Worm (Caenorhabditis elegans) whole organism, L3 larva: ENCODE measurements around the gene ada-2.

Experiments
- ceh-16 ChIP-seq: sonication (generic microtip); optimal IDR thresholded peaks from 2 replicates; lab custom pipeline; 2017; ENCODE audit warnings: missing biosample characterization, missing genetic modification characterization
- ceh-28 ChIP-seq: fragments of 150-350 bp; optimal IDR thresholded peaks from 2 replicates; lab custom pipeline; 2014; ENCODE audit warnings: missing biosample characterization, missing genetic modification reagents, missing genetic modification characterization
- ceh-9 ChIP-seq: sonication (generic microtip); optimal IDR thresholded peaks from 2 replicates; lab custom pipeline; 2018; ENCODE audit warnings: missing biosample characterization, missing genetic modification characterization
- daf-12 ChIP-seq: fragments of 150-350 bp; optimal IDR thresholded peaks from 2 replicates; lab custom pipeline; 2014; ENCODE audit warnings: missing biosample characterization, missing genetic modification reagents, missing genetic modification characterization
- egl-27 ChIP-seq: sonication (generic microtip); optimal IDR thresholded peaks from 4 replicates; lab custom pipeline; 2017; ENCODE audit warnings: missing biosample characterization, missing genetic modification reagents, missing genetic modification characterization
- egl-5 ChIP-seq: fragments of 150-350 bp; optimal IDR thresholded peaks from 2 replicates; lab custom pipeline; 2017; ENCODE audit warnings: missing biosample characterization, missing genetic modification reagents, missing genetic modification characterization, inconsistent platforms
- elt-2 ChIP-seq: sonication (generic microtip); optimal IDR thresholded peaks from 2 replicates; lab custom pipeline; 2016; ENCODE audit warnings: missing genetic modification reagents, mild to moderate bottlenecking, missing genetic modification characterization, missing compliant biosample characterization
- elt-3 ChIP-seq, 3 experiments: fragments of 150-350 bp in 1 of 3; sonication (generic microtip) in 2 of 3; optimal IDR thresholded peaks; 2 replicates in 2 of 3; 4 replicates in 1 of 3; lab custom pipeline; 2014 to 2017; ENCODE audit warnings: missing biosample characterization in 3 of 3, missing genetic modification characterization in 3 of 3
- eor-1 ChIP-seq, 2 experiments: fragments of 150-350 bp; optimal IDR thresholded peaks; 2 replicates each; lab custom pipeline; 2014 to 2018; ENCODE audit warnings: missing biosample characterization in 2 of 2, missing genetic modification characterization in 2 of 2
- fkh-2 ChIP-seq: fragments of 150-350 bp; optimal IDR thresholded peaks from 2 replicates; lab custom pipeline; 2014; ENCODE audit warnings: missing biosample characterization, missing genetic modification reagents, missing genetic modification characterization
- fos-1 ChIP-seq: fragments of 150-350 bp; optimal IDR thresholded peaks from 2 replicates; lab custom pipeline; 2014; ENCODE audit warnings: missing biosample characterization, missing genetic modification characterization
- hmg-11 ChIP-seq: sonication (generic microtip); optimal IDR thresholded peaks from 2 replicates; lab custom pipeline; 2016; ENCODE audit warnings: missing genetic modification characterization, missing compliant biosample characterization
- lsy-12 ChIP-seq: sonication (generic microtip); optimal IDR thresholded peaks from 2 replicates; lab custom pipeline; 2016; ENCODE audit warnings: mild to moderate bottlenecking, missing genetic modification characterization, missing compliant biosample characterization
- mml-1 ChIP-seq: fragments of 150-350 bp; sonication (generic microtip); optimal IDR thresholded peaks from 3 replicates; lab custom pipeline; 2014; ENCODE audit warnings: missing biosample characterization, missing genetic modification characterization
- nfya-1 ChIP-seq: sonication (generic microtip); optimal IDR thresholded peaks from 2 replicates; lab custom pipeline; 2017; ENCODE audit warnings: missing genetic modification characterization, mild to moderate bottlenecking, missing compliant biosample characterization, antibody characterized with exemption, moderate library complexity; ENCODE audit not compliant: insufficient read depth
- nhr-11 ChIP-seq: fragments of 150-350 bp; optimal IDR thresholded peaks from 2 replicates; lab custom pipeline; 2014; ENCODE audit warnings: missing biosample characterization, missing genetic modification characterization
- nhr-23 ChIP-seq: fragments of 150-350 bp; optimal IDR thresholded peaks from 2 replicates; lab custom pipeline; 2014; ENCODE audit warnings: missing biosample characterization, missing genetic modification reagents, missing genetic modification characterization
- nhr-237 ChIP-seq: fragments of 150-350 bp; optimal IDR thresholded peaks from 2 replicates; lab custom pipeline; 2014; ENCODE audit warnings: missing biosample characterization, missing genetic modification characterization
- nhr-25 ChIP-seq: sonication (generic microtip); optimal IDR thresholded peaks from 2 replicates; lab custom pipeline; 2017; ENCODE audit warnings: missing biosample characterization, missing genetic modification characterization
- nhr-28 ChIP-seq: fragments of 150-350 bp; optimal IDR thresholded peaks from 2 replicates; lab custom pipeline; 2014; ENCODE audit warnings: missing biosample characterization, missing genetic modification characterization
- nhr-43 ChIP-seq: sonication (generic microtip); optimal IDR thresholded peaks from 2 replicates; lab custom pipeline; 2016; ENCODE audit warnings: mild to moderate bottlenecking, missing genetic modification characterization, missing compliant biosample characterization; ENCODE audit not compliant: poor library complexity, severe bottlenecking
- nhr-67 ChIP-seq: fragments of 150-350 bp; optimal IDR thresholded peaks from 2 replicates; lab custom pipeline; 2014; ENCODE audit warnings: missing biosample characterization, missing genetic modification characterization
- nhr-77 ChIP-seq: fragments of 150-350 bp; optimal IDR thresholded peaks from 2 replicates; lab custom pipeline; 2014; ENCODE audit warnings: missing biosample characterization, missing genetic modification characterization
- pha-4 ChIP-seq: fragments of 150-350 bp; optimal IDR thresholded peaks from 2 replicates; lab custom pipeline; 2014; ENCODE audit warnings: missing biosample characterization, missing genetic modification reagents, missing genetic modification characterization
- pqm-1 ChIP-seq: fragments of 150-350 bp; optimal IDR thresholded peaks from 2 replicates; lab custom pipeline; 2017; ENCODE audit warnings: missing biosample characterization, missing genetic modification characterization, inconsistent platforms
- sea-2 ChIP-seq: fragments of 150-350 bp; sonication (generic microtip); optimal IDR thresholded peaks from 4 replicates; lab custom pipeline; 2014; ENCODE audit warnings: missing biosample characterization, missing genetic modification reagents, missing genetic modification characterization
- snpc-4 ChIP-seq: fragments of 150-350 bp; optimal IDR thresholded peaks from 2 replicates; lab custom pipeline; 2014; ENCODE audit warnings: missing biosample characterization, missing genetic modification characterization
- unc-39 ChIP-seq: sonication (generic microtip); optimal IDR thresholded peaks from 4 replicates; lab custom pipeline; 2017; ENCODE audit warnings: missing biosample characterization, missing genetic modification characterization
- unc-62 ChIP-seq: fragments of 150-350 bp; sonication (generic microtip); optimal IDR thresholded peaks from 4 replicates; lab custom pipeline; 2014; ENCODE audit warnings: missing biosample characterization, missing genetic modification reagents, missing genetic modification characterization
- zag-1 ChIP-seq: fragments of 150-350 bp; optimal IDR thresholded peaks from 2 replicates; lab custom pipeline; 2014; ENCODE audit warnings: missing biosample characterization, missing genetic modification characterization
- ztf-4 ChIP-seq: fragments of 150-350 bp; optimal IDR thresholded peaks from 2 replicates; lab custom pipeline; 2014; ENCODE audit warnings: missing biosample characterization, missing genetic modification characterization

Gene ada-2

ce11 chrII:7283063-7283462, 31.0 kb downstream of the ada-2 start:
- no peak for TF ChIP-seq unc-39 (tag; lab: Kevin White, UChicago)
- TF ChIP-seq pha-4: peak; percentile 67
- no peak for TF ChIP-seq nhr-28

ce11 chrII:7287140-7287539, 35.1 kb downstream of the ada-2 start:
- peak; percentile 6 for TF ChIP-seq nhr-43 (tag; lab: Kevin White, UChicago)
- no peak for TF ChIP-seq ztf-4 (tag; lab: Kevin White, UChicago)
- no peak for TF ChIP-seq pha-4
- peak; percentile 49 for TF ChIP-seq elt-2 (tag; lab: Kevin White, UChicago)

ce11 chrII:7287709-7288108, 35.6 kb downstream of the ada-2 start:
- peak; percentile 41 for TF ChIP-seq elt-2 (tag; lab: Kevin White, UChicago)
- TF ChIP-seq nhr-77 (tag; lab: Kevin White, UChicago): no peak
- peak; percentile 49 to 57 (median 50) for TF ChIP-seq elt-3 (tag; optimal IDR thresholded peaks at IDR 0.05; lab: Kevin White, UChicago)
- TF ChIP-seq ceh-28 (tag; lab: Kevin White, UChicago): no peak
- TF ChIP-seq egl-5 (tag; lab: Kevin White, UChicago): no peak
- no peak for TF ChIP-seq ceh-9 (tag; lab: Kevin White, UChicago)
- TF ChIP-seq ceh-16 (tag; lab: Kevin White, UChicago): no peak
- no peak for TF ChIP-seq zag-1 (tag; lab: Kevin White, UChicago)
- TF ChIP-seq nhr-28: no peak
- no peak for TF ChIP-seq sea-2 (GFP tag; lab: Kevin White, UChicago)
- TF ChIP-seq nhr-23 (tag; lab: Kevin White, UChicago): peak; percentile 96
- peak; percentile 75 for TF ChIP-seq nhr-43 (tag; lab: Kevin White, UChicago)
- peak; percentile 68 for TF ChIP-seq nhr-25
- TF ChIP-seq pha-4: peak; percentile 6
- TF ChIP-seq lsy-12 (tag; lab: Kevin White, UChicago): peak; percentile 37
- TF ChIP-seq fos-1 (tag; lab: Kevin White, UChicago): no peak
- no peak for TF ChIP-seq nhr-67 (tag; lab: Kevin White, UChicago)
- peak; percentile 64 for TF ChIP-seq unc-62 (GFP tag; lab: Kevin White, UChicago)
- no peak for TF ChIP-seq nhr-237 (tag; lab: Kevin White, UChicago)

- TF ChIP-seq elt-2 (tag; lab: Kevin White, UChicago) (peak; percentile 85), nhr-25 (no peak), pqm-1 (tag; lab: Kevin White, UChicago) (peak; percentile 92), daf-12 (tag; lab: Kevin White, UChicago) (no peak), nfya-1 (no peak)
These were observed 37.9 kb downstream of the ada-2 start, which contains the start of gene C30G12.2 for ce11 chrII:7289923-7290476. Gene C30G12.2, plus strand, starts transcription at chrII:7290426.

ce11 chrII:7295917-7296316, 43.9 kb downstream of the ada-2 start, which contains the start of gene C30G12.6:
Gene C30G12.6, minus strand, starts transcription at chrII:7296017.
- TF ChIP-seq hmg-11 (tag; lab: Kevin White, UChicago) (no peak), ceh-16 (tag; lab: Kevin White, UChicago) (no peak), elt-2 (tag; lab: Kevin White, UChicago) (no peak), nhr-25 (no peak), zag-1 (tag; lab: Kevin White, UChicago) (no peak), daf-12 (tag; lab: Kevin White, UChicago) (no peak), fkh-2 (tag; lab: Kevin White, UChicago) (no peak), nfya-1 (no peak), mml-1 (tag; lab: Kevin White, UChicago) (no peak), nhr-11 (no peak), nhr-23 (tag; lab: Kevin White, UChicago) (no peak), snpc-4 (tag; lab: Kevin White, UChicago) (no peak)

- TF ChIP-seq daf-12 (tag; lab: Kevin White, UChicago) (no peak), egl-27 (tag; lab: Kevin White, UChicago) (no peak), eor-1 (tag; optimal IDR thresholded peaks at IDR 0.05; lab: Kevin White, UChicago) (no peak), lsy-12 (tag; lab: Kevin White, UChicago) (no peak)
These were observed 46.2 kb downstream of the ada-2 start, which contains the start of gene puf-8 for ce11 chrII:7298197-7298682. Gene puf-8, minus strand, starts transcription at chrII:7298247.
